Fruit fly (Drosophila melanogaster): ENCODE data around the gene Adck5.

dm6 chr3L:11210517-11210916 lies 40.9 kb downstream of the Adck5 start, which contains the start of the genes Ube3a and CG7600:
- TF ChIP-seq pan (optimal IDR thresholded peaks at IDR 0.05) (no peak), Dll (optimal IDR thresholded peaks at IDR 0.05) (no peak)

Data from whole organism.